Worm (Caenorhabditis elegans): ENCODE data around the gene R02F2.9.

Gene R02F2.9

DNA sequence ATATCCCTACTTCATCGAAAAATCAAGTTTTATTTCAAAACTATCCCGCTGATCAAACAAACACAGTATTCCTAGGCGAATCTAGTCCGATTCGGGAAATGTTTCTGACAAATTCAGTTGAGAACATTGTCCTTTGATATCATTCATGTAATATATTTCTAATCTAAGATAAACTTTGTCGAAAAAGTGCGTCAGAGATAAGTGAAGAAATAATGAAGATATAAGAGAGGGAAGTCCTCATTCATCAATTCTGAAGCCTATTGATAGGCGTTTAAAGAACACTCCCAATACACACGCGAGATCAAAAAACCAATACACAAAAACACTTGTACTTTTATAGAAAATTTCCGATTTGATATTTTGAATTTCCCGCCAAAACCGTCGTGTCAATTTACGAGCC lies 34.1 kb upstream of the R02F2.9 start:
- no peak for TF ChIP-seq lsy-2 (tag; optimal IDR thresholded peaks at IDR 0.05)
- TF ChIP-seq vab-15 (tag; optimal IDR thresholded peaks at IDR 0.05) = no peak
- no peak for TF ChIP-seq egl-13 (tag; optimal IDR thresholded peaks at IDR 0.05)
- TF ChIP-seq mdl-1 (tag; optimal IDR thresholded peaks at IDR 0.05) = no peak
- no peak for TF ChIP-seq mef-2 (tag; optimal IDR thresholded peaks at IDR 0.05)
- no peak for TF ChIP-seq C04F5.9 (tag; optimal IDR thresholded peaks at IDR 0.05)
- TF ChIP-seq alr-1 (tag; optimal IDR thresholded peaks at IDR 0.05; ENCODE audit: borderline replicate concordance) = no peak
- peak in 4 of 6 experiments; percentile 14 to 67 (median 48) for TF ChIP-seq elt-3 (tag; optimal IDR thresholded peaks at IDR 0.05)
- TF ChIP-seq nhr-71 (tag; optimal IDR thresholded peaks at IDR 0.05) = peak; percentile 39
- no peak for TF ChIP-seq pqm-1 (tag; optimal IDR thresholded peaks at IDR 0.05)
- no peak for TF ChIP-seq dsc-1 (tag; optimal IDR thresholded peaks at IDR 0.05)
- TF ChIP-seq unc-62 (GFP tag; optimal IDR thresholded peaks at IDR 0.05) = no peak
- TF ChIP-seq ztf-4 (tag; optimal IDR thresholded peaks at IDR 0.05) = no peak
- no peak for TF ChIP-seq tlp-1 (tag; optimal IDR thresholded peaks at IDR 0.05)
- TF ChIP-seq hlh-4 (tag; optimal IDR thresholded peaks at IDR 0.05) = no peak
- no peak for TF ChIP-seq unc-98 (GFP tag; IDR thresholded peaks at IDR 0.05)
- TF ChIP-seq swsn-7 (tag; optimal IDR thresholded peaks at IDR 0.05) = no peak
- no peak for TF ChIP-seq unc-130 (tag; optimal IDR thresholded peaks at IDR 0.05)
- TF ChIP-seq blmp-1 (tag; optimal IDR thresholded peaks at IDR 0.05) = peak; percentile 33
- TF ChIP-seq lin-14 (GFP tag; optimal IDR thresholded peaks at IDR 0.05) = no peak
- TF ChIP-seq grh-1 (GFP tag; IDR thresholded peaks at IDR 0.05) = no peak
- TF ChIP-seq Y116A8C.19 (tag; optimal IDR thresholded peaks at IDR 0.05; ENCODE audit: borderline replicate concordance) = no peak
- TF ChIP-seq nhr-90 (tag; optimal IDR thresholded peaks at IDR 0.05; ENCODE audit: poor library complexity) = no peak
- TF ChIP-seq sptf-1 (tag; optimal IDR thresholded peaks at IDR 0.05) = no peak
- TF ChIP-seq tbx-2 (tag; optimal IDR thresholded peaks at IDR 0.05) = no peak
- TF ChIP-seq nhr-85 (tag) = peak; percentile 47
- TF ChIP-seq fkh-10 (GFP tag; optimal IDR thresholded peaks at IDR 0.05) = no peak
- TF ChIP-seq fkh-4 (tag; optimal IDR thresholded peaks at IDR 0.05; ENCODE audit: borderline replicate concordance) = no peak

DNA sequence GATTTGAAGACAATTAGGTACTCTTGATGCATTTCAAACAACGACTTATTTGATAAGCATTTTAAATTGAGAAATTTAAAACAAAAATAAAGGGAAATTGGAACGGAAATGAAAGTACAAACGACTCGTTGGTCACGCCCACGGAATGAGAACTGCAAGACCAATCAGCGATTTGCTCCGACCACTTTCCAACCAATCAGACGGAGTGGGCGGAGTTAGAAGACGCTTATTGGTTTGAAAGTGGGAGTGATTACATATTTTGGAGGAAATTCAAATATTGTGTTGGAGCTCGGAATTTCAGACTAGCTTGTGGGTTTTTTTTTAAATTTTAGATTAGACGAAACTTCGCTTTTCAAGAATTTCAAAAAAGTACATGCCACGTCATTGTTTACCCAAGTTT lies 29.9 kb upstream of the R02F2.9 start:
- TF ChIP-seq efl-1 (optimal IDR thresholded peaks at IDR 0.05) = no peak
- peak in 1 of 2 experiments; percentile 52 for TF ChIP-seq efl-1 (GFP tag; optimal IDR thresholded peaks at IDR 0.05 in 1 of 2)
- TF ChIP-seq grh-1 (GFP tag; IDR thresholded peaks at IDR 0.05) = no peak

DNA sequence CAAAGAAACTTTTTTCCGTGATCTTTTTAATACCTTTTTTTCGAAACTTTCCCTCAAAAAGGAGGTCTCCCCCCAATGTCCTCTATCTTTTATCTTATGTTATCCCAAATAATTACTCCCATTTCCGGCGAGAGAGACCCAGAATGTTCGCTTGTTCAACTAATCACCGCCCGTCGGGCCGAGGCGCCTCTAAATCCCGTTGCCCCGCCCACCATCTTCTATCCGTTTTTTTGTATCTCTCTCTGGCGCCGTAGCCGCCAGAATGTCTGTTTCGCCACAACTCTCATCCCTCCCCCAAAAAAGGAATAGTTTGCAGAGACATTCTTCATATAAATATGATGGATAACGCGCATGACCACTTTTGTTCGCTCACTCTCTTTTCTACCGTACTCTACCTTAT lies 26.3 kb upstream of the R02F2.9 start:
- TF ChIP-seq nhr-20 (tag; optimal IDR thresholded peaks at IDR 0.05) (peak; percentile 59), nhr-71 (tag; optimal IDR thresholded peaks at IDR 0.05) (peak; percentile 61), nhr-85 (tag) (peak; percentile 89), lin-14 (GFP tag; optimal IDR thresholded peaks at IDR 0.05) (peak; percentile 87), grh-1 (GFP tag; IDR thresholded peaks at IDR 0.05) (peak; percentile 49; the same call in 1 of the 2 replicates), nhr-19 (GFP tag; conservative IDR thresholded peaks at IDR 0.05) (0 out of 2 replicates have a peak, but pooled peaks have one; percentile 8), unc-130 (tag; optimal IDR thresholded peaks at IDR 0.05) (no peak), xbp-1 (tag; optimal IDR thresholded peaks at IDR 0.05) (no peak), elt-3 (tag; optimal IDR thresholded peaks at IDR 0.05) (peak in 5 of 6 experiments; percentile 60 to 87 (median 76)), snu-23 (GFP tag; optimal IDR thresholded peaks at IDR 0.05) (peak; percentile 51), F16B12.6 (tag; optimal IDR thresholded peaks at IDR 0.05) (no peak), blmp-1 (tag; optimal IDR thresholded peaks at IDR 0.05) (peak; percentile 90), elt-2 (tag; optimal IDR thresholded peaks at IDR 0.05) (no peak), lsy-2 (tag; optimal IDR thresholded peaks at IDR 0.05) (no peak), nhr-90 (tag; optimal IDR thresholded peaks at IDR 0.05; ENCODE audit: poor library complexity) (peak; percentile 54), mep-1 (tag; optimal IDR thresholded peaks at IDR 0.05) (peak; percentile 14)

- no peak for TF ChIP-seq snu-23 (GFP tag; optimal IDR thresholded peaks at IDR 0.05)
- TF ChIP-seq lsy-2 (tag; optimal IDR thresholded peaks at IDR 0.05) = no peak
- TF ChIP-seq lin-13 (GFP tag; optimal IDR thresholded peaks at IDR 0.05) = no peak
- no peak for TF ChIP-seq hpl-2 (GFP tag; optimal IDR thresholded peaks at IDR 0.05)
- no peak for TF ChIP-seq mdl-1 (tag; optimal IDR thresholded peaks at IDR 0.05)
- TF ChIP-seq blmp-1 (tag; optimal IDR thresholded peaks at IDR 0.05) = peak; percentile 34
Measured at ce11 chrIII:5474176-5474575, 24.8 kb upstream of the R02F2.9 start, which contains the start of gene lon-1. Gene lon-1, plus strand, starts transcription at chrIII:5474476.
